Worm (Caenorhabditis elegans) whole organism, L4 larva: ENCODE results near the gene mrps-34.

ENCODE experiments used
- D1046.2 ChIP-seq: fragments of 200-800 bp; sonication (Bioruptor generic); IDR thresholded peaks from 2 replicates; pipeline ENCODE4 v1.3.6; 2022; ENCODE audit warnings: missing genetic modification characterization, missing compliant biosample characterization
- F26F4.8 ChIP-seq: fragments of 200-800 bp; sonication (Bioruptor generic); conservative IDR thresholded peaks from 2 replicates; pipeline ENCODE4 v1.3.6; 2022; ENCODE audit warnings: missing genetic modification characterization, missing compliant biosample characterization
- Y5F2A.4 ChIP-seq: fragments of 200-800 bp; sonication (Bioruptor generic); optimal IDR thresholded peaks from 2 replicates; lab custom pipeline; 2018; ENCODE audit warnings: mild to moderate bottlenecking, missing genetic modification characterization, missing compliant biosample characterization
- attf-4 ChIP-seq: sonication (generic microtip); optimal IDR thresholded peaks from 3 replicates; lab custom pipeline; 2017; ENCODE audit warnings: missing biosample characterization, missing genetic modification characterization
- ceh-82 ChIP-seq: sonication (generic microtip); optimal IDR thresholded peaks from 2 replicates; lab custom pipeline; 2017; ENCODE audit warnings: missing biosample characterization, missing genetic modification characterization
- lin-13 ChIP-seq: fragments of 150-350 bp; optimal IDR thresholded peaks from 2 replicates; lab custom pipeline; 2014; ENCODE audit warnings: missing biosample characterization, missing genetic modification reagents, missing genetic modification characterization
- mdt-29 ChIP-seq: fragments of 200-800 bp; sonication (Bioruptor generic); IDR thresholded peaks from 2 replicates; pipeline ENCODE4 v1.3.6; 2022; ENCODE audit warnings: missing genetic modification reagents, missing genetic modification characterization, missing compliant biosample characterization
- nhr-11 ChIP-seq: fragments of 150-350 bp; optimal IDR thresholded peaks from 2 replicates; lab custom pipeline; 2014; ENCODE audit warnings: missing biosample characterization, missing genetic modification characterization
- nhr-41 ChIP-seq: fragments of 200-800 bp; sonication (Bioruptor generic); IDR thresholded peaks from 2 replicates; pipeline ENCODE4 v1.3.6; 2022; ENCODE audit warnings: missing genetic modification reagents, missing genetic modification characterization, missing compliant biosample characterization
- nhr-76 ChIP-seq: fragments of 150-350 bp; optimal IDR thresholded peaks from 2 replicates; lab custom pipeline; 2014; ENCODE audit warnings: missing biosample characterization, missing genetic modification characterization
- spr-1 ChIP-seq: sonication (generic microtip); optimal IDR thresholded peaks from 2 replicates; lab custom pipeline; 2016; ENCODE audit warnings: mild to moderate bottlenecking, missing genetic modification characterization, missing compliant biosample characterization
- tra-1 ChIP-seq: fragments of 200-800 bp; sonication (Bioruptor generic); IDR thresholded peaks from 2 replicates; pipeline ENCODE4 v1.3.6; 2022; ENCODE audit warnings: missing genetic modification reagents, missing genetic modification characterization, missing compliant biosample characterization
- unc-130 ChIP-seq: sonication (generic microtip); optimal IDR thresholded peaks from 2 replicates; lab custom pipeline; 2016; ENCODE audit warnings: missing genetic modification reagents, missing genetic modification characterization, missing compliant biosample characterization

- TF ChIP-seq F26F4.8 = no peak
- no peak for TF ChIP-seq ceh-82
- TF ChIP-seq lin-13 (GFP tag; lab: Kevin White, UChicago) = no peak
- TF ChIP-seq unc-130 = no peak
- TF ChIP-seq mdt-29 (GFP tag; lab: Robert Waterston, UW) = no peak
- no peak for TF ChIP-seq Y5F2A.4 (GFP tag; lab: Kevin White, UChicago)
- no peak for TF ChIP-seq attf-4 (tag; lab: Kevin White, UChicago)
- TF ChIP-seq nhr-76 (tag; lab: Kevin White, UChicago) = no peak
- no peak for TF ChIP-seq tra-1 (GFP tag; lab: Robert Waterston, UW)
- no peak for TF ChIP-seq nhr-41 (GFP tag; lab: Robert Waterston, UW)
- no peak for TF ChIP-seq spr-1 (tag; lab: Kevin White, UChicago)
- no peak for TF ChIP-seq D1046.2 (GFP tag; lab: Robert Waterston, UW)
- TF ChIP-seq nhr-11 = no peak
These were observed 6.5 kb upstream of the mrps-34 start, which contains the start of gene M88.4 for ce11 chrIII:4548739-4549138.
